Worm (Caenorhabditis elegans): ENCODE measurements around the gene shl-1.

- TF ChIP-seq pqm-1 (tag; optimal IDR thresholded peaks at IDR 0.05): no peak
- no peak for TF ChIP-seq egl-27 (tag; optimal IDR thresholded peaks at IDR 0.05)
- TF ChIP-seq ZK546.5 (tag; optimal IDR thresholded peaks at IDR 0.05): no peak
- TF ChIP-seq snpc-4 (tag; optimal IDR thresholded peaks at IDR 0.05): no peak
- TF ChIP-seq ceh-28 (tag; optimal IDR thresholded peaks at IDR 0.05): no peak
- TF ChIP-seq ztf-11 (tag; optimal IDR thresholded peaks at IDR 0.05): no peak
- TF ChIP-seq nhr-11 (tag; optimal IDR thresholded peaks at IDR 0.05): no peak
- no peak for TF ChIP-seq nhr-76 (tag; optimal IDR thresholded peaks at IDR 0.05)
- TF ChIP-seq nfya-1 (tag; optimal IDR thresholded peaks at IDR 0.05; ENCODE audit: insufficient read depth): no peak
- TF ChIP-seq elt-3 (tag; optimal IDR thresholded peaks at IDR 0.05): no peak
These were observed 22.2 kb downstream of the shl-1 start, which contains the start of gene Y73B6BL.47 for ce11 chrIV:6361668-6362067.

All from whole organism, L3 larva.